Fruit fly (Drosophila melanogaster): ENCODE measurements around the gene D19A.
A peak's percentile ranks its signal among the peaks of the same experiment; 100 is the strongest.

The D19A gene

DNA sequence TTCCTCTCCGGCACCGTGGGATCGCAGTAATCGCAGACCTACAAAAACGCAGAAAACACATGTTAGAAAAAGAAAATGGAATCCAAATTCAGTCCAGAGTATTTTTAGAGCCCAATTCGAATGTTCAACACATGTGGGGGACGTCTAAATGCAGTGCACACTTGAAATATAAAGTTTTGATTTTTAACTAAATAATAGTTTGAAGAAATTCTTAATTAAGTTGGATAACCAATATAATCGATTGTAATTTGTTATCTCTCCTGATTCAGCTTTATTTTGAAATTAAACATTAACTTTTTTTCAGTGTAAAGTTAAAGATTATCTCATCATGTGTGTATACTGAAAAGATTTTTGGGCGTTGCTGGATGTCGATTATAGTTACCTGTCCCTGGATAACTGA lies 28.3 kb upstream of the D19A start (continued):
- TF ChIP-seq CG32767 (GFP tag; IDR thresholded peaks at IDR 0.05), result peak; percentile 83
- TF ChIP-seq CG12219 (GFP tag; optimal IDR thresholded peaks at IDR 0.05), result peak; percentile 46
- TF ChIP-seq CG6791 (GFP tag; IDR thresholded peaks at IDR 0.05; ENCODE audit: partially characterized antibody), result no peak
- no peak for TF ChIP-seq prd (optimal IDR thresholded peaks at IDR 0.05)
- peak; percentile 64; the same call in 2 of the 3 replicates for TF ChIP-seq prd (GFP tag; IDR thresholded peaks at IDR 0.05)
- peak; percentile 82 for TF ChIP-seq CG17361 (GFP tag; IDR thresholded peaks at IDR 0.05)
- 0 out of 2 replicates have a peak, but pooled peaks have one; percentile 32 for TF ChIP-seq dimm (GFP tag; IDR thresholded peaks at IDR 0.05)
- TF ChIP-seq Hmx (GFP tag; optimal IDR thresholded peaks at IDR 0.05), result no peak
- TF ChIP-seq CG13624 (GFP tag; optimal IDR thresholded peaks at IDR 0.05), result no peak
- TF ChIP-seq CG15269 (tag; optimal IDR thresholded peaks at IDR 0.05), result peak; percentile 60
- peak; percentile 77 for TF ChIP-seq grau (tag; optimal IDR thresholded peaks at IDR 0.05)
- no peak for TF ChIP-seq CG6272 (GFP tag; IDR thresholded peaks at IDR 0.05)
- TF ChIP-seq CG4854 (GFP tag; optimal IDR thresholded peaks at IDR 0.05), result peak; percentile 2
- TF ChIP-seq Antp (GFP tag; optimal IDR thresholded peaks at IDR 0.05), result peak; percentile 13
- peak; percentile 55 for TF ChIP-seq CG13123 (GFP tag; optimal IDR thresholded peaks at IDR 0.05)
- TF ChIP-seq CG12236 (GFP tag; optimal IDR thresholded peaks at IDR 0.05), result peak; percentile 28
- no peak for TF ChIP-seq sug (tag; optimal IDR thresholded peaks at IDR 0.05)
- no peak for TF ChIP-seq D (optimal IDR thresholded peaks at IDR 0.05)
- TF ChIP-seq D (GFP tag; optimal IDR thresholded peaks at IDR 0.05), result peak; percentile 64
- TF ChIP-seq zfh1 (GFP tag; IDR thresholded peaks at IDR 0.05), result peak; percentile 69; the same call in 2 of the 3 replicates
- peak; percentile 61 for TF ChIP-seq CG1233 (GFP tag; optimal IDR thresholded peaks at IDR 0.05)
- peak; percentile 63 for TF ChIP-seq CG8924 (tag; optimal IDR thresholded peaks at IDR 0.05)
- peak; percentile 14 for TF ChIP-seq Mad (GFP tag; optimal IDR thresholded peaks at IDR 0.05)
- peak; percentile 50 for TF ChIP-seq CG6254 (GFP tag; optimal IDR thresholded peaks at IDR 0.05)
- peak; percentile 84 for TF ChIP-seq gsb-n (tag; optimal IDR thresholded peaks at IDR 0.05)
- TF ChIP-seq chif (GFP tag; optimal IDR thresholded peaks at IDR 0.05), result peak; percentile 45 to 57
- peak; percentile 22 for TF ChIP-seq CG2116 (GFP tag; optimal IDR thresholded peaks at IDR 0.05)
- TF ChIP-seq ham (GFP tag; IDR thresholded peaks at IDR 0.05), result no peak
- TF ChIP-seq dmrt11E (tag; optimal IDR thresholded peaks at IDR 0.05), result peak; percentile 93
- peak; percentile 2 for TF ChIP-seq btn (GFP tag; optimal IDR thresholded peaks at IDR 0.05)
- TF ChIP-seq CG6683 (GFP tag; optimal IDR thresholded peaks at IDR 0.05), result peak; percentile 6
- peak; percentile 64 for TF ChIP-seq CG1602 (GFP tag; optimal IDR thresholded peaks at IDR 0.05)
- TF ChIP-seq gem (tag; optimal IDR thresholded peaks at IDR 0.05), result peak; percentile 90
- TF ChIP-seq Bteb2 (GFP tag; optimal IDR thresholded peaks at IDR 0.05), result peak; percentile 4
- peak; percentile 22 for TF ChIP-seq HmgZ (tag; optimal IDR thresholded peaks at IDR 0.05)
- no peak for TF ChIP-seq aop (GFP tag; IDR thresholded peaks at IDR 0.05)
- TF ChIP-seq H2.0 (GFP tag; IDR thresholded peaks at IDR 0.05), result peak; percentile 66
- no peak for TF ChIP-seq fu2 (GFP tag; optimal IDR thresholded peaks at IDR 0.05)
- no peak for TF ChIP-seq pros (GFP tag; optimal IDR thresholded peaks at IDR 0.05)
- TF ChIP-seq dysf (GFP tag; IDR thresholded peaks at IDR 0.05), result peak; percentile 48; the same call in 1 of the 3 replicates
- no peak for TF ChIP-seq Adf1 (GFP tag; IDR thresholded peaks at IDR 0.05)
- TF ChIP-seq seq (GFP tag; IDR thresholded peaks at IDR 0.05), result peak; percentile 31; the same call in 1 of the 2 replicates
- TF ChIP-seq E2f1 (GFP tag; IDR thresholded peaks at IDR 0.05), result peak; percentile 73
- peak; percentile 81 for TF ChIP-seq ara (GFP tag; IDR thresholded peaks at IDR 0.05)
- TF ChIP-seq gcm (GFP tag; optimal IDR thresholded peaks at IDR 0.05), result peak; percentile 77
- peak; percentile 21 for TF ChIP-seq CG8944 (GFP tag; optimal IDR thresholded peaks at IDR 0.05)
- TF ChIP-seq CG8388 (GFP tag; optimal IDR thresholded peaks at IDR 0.05), result peak; percentile 88
- TF ChIP-seq CG10366 (GFP tag; IDR thresholded peaks at IDR 0.05), result peak; percentile 71
- TF ChIP-seq CG30020 (tag; optimal IDR thresholded peaks at IDR 0.05), result peak; percentile 5
- TF ChIP-seq CG3163 (GFP tag; optimal IDR thresholded peaks at IDR 0.05), result no peak
- TF ChIP-seq trem (tag; optimal IDR thresholded peaks at IDR 0.05), result peak; percentile 86
- TF ChIP-seq HHEX (GFP tag; optimal IDR thresholded peaks at IDR 0.05), result no peak
